Worm (Caenorhabditis elegans) whole organism, early embryonic: ENCODE results near the gene sru-29.

ENCODE experiments used
- B0310.2 ChIP-seq: sonication (generic microtip); optimal IDR thresholded peaks from 2 replicates; lab custom pipeline; 2016; ENCODE audit warnings: mild to moderate bottlenecking, missing genetic modification characterization, missing compliant biosample characterization
- F13C5.2 ChIP-seq: sonication (generic microtip); optimal IDR thresholded peaks from 2 replicates; lab custom pipeline; 2017; ENCODE audit warnings: mild to moderate bottlenecking, missing genetic modification characterization, inconsistent platforms, missing compliant biosample characterization
- aly-1 ChIP-seq: sonication (generic microtip); optimal IDR thresholded peaks from 2 replicates; lab custom pipeline; 2016; ENCODE audit warnings: missing genetic modification characterization, missing compliant biosample characterization
- ama-1 ChIP-seq: fragments of 150-350 bp; optimal IDR thresholded peaks from 2 replicates; lab custom pipeline; 2014
- ceh-13 ChIP-seq: fragments of 200-800 bp; sonication (Bioruptor generic); optimal IDR thresholded peaks from 2 replicates; lab custom pipeline; 2018; ENCODE audit warnings: mild to moderate bottlenecking, missing genetic modification characterization, missing compliant biosample characterization
- ceh-36 ChIP-seq: sonication (generic microtip); optimal IDR thresholded peaks from 2 replicates; lab custom pipeline; 2016; ENCODE audit warnings: missing genetic modification characterization, inconsistent platforms, missing compliant biosample characterization
- ets-7 ChIP-seq: sonication (generic microtip); optimal IDR thresholded peaks from 2 replicates; lab custom pipeline; 2016; ENCODE audit warnings: missing genotype, missing genetic modification characterization, missing compliant biosample characterization
- flt-1 ChIP-seq: fragments of 200-800 bp; sonication (Bioruptor generic); IDR thresholded peaks from 2 replicates; pipeline ENCODE4 v1.3.6; 2022; ENCODE audit warnings: missing genetic modification characterization, missing compliant biosample characterization
- hmbx-1 ChIP-seq: sonication (generic microtip); optimal IDR thresholded peaks from 2 replicates; lab custom pipeline; 2016; ENCODE audit warnings: mild to moderate bottlenecking, missing genetic modification characterization, missing compliant biosample characterization
- hmg-4 ChIP-seq: fragments of 200-800 bp; sonication (Bioruptor generic); optimal IDR thresholded peaks from 2 replicates; lab custom pipeline; 2018; ENCODE audit warnings: mild to moderate bottlenecking, missing genetic modification characterization, missing compliant biosample characterization
- hnd-1 ChIP-seq: sonication (generic microtip); optimal IDR thresholded peaks from 2 replicates; lab custom pipeline; 2016; ENCODE audit warnings: missing genetic modification characterization, missing compliant biosample characterization
- pes-1 ChIP-seq: fragments of 200-800 bp; sonication (Bioruptor generic); IDR thresholded peaks from 2 replicates; pipeline ENCODE4 v1.3.6; 2022; ENCODE audit warnings: missing genetic modification reagents, missing genetic modification characterization, missing compliant biosample characterization
- scrt-1 ChIP-seq: fragments of 200-800 bp; sonication (Bioruptor generic); IDR thresholded peaks from 2 replicates; pipeline ENCODE4 v1.3.6; 2022; ENCODE audit warnings: missing genetic modification characterization, missing compliant biosample characterization
- sea-1 ChIP-seq: fragments of 200-800 bp; sonication (Bioruptor generic); conservative IDR thresholded peaks from 2 replicates; pipeline ENCODE4 v1.3.6; 2022; ENCODE audit warnings: missing genetic modification characterization, missing compliant biosample characterization
- tbx-11 ChIP-seq: fragments of 200-800 bp; sonication (Bioruptor generic); IDR thresholded peaks from 2 replicates; pipeline ENCODE4 v1.3.6; 2022; ENCODE audit warnings: missing genetic modification characterization, missing compliant biosample characterization
- tbx-37 ChIP-seq: fragments of 200-800 bp; sonication (Bioruptor generic); conservative IDR thresholded peaks from 2 replicates; pipeline ENCODE4 v1.3.6; 2022; ENCODE audit warnings: missing genetic modification reagents, missing genetic modification characterization, missing compliant biosample characterization
- tra-4 ChIP-seq: sonication (generic microtip); optimal IDR thresholded peaks from 2 replicates; lab custom pipeline; 2017; ENCODE audit warnings: missing genetic modification characterization, missing compliant biosample characterization

The sru-29 gene

DNA sequence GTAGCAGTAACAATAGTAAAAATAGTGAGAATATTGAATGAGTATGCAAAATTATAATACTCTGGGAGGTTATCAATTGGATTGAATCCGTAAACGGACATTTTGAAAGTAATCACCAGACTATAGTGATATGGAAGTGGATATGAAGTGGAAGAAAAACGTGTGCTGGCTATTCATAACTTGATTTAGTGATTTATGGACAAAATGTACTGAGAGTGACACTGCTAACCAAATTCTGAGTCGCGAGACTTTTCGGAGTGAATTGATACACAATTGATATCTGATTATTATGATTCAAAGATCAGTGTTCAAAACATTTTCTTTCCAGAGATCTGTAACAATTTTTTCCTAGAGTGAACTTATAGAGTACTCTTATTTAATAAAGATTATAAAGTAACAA lies 24.7 kb downstream of the sru-29 start, which contains the start of gene sru-38:
Gene sru-38, minus strand, starts transcription at position 101 of the 400 bp plus-strand sequence.
- TF ChIP-seq hmg-4 (GFP tag; lab: Kevin White, UChicago) (no peak), ceh-13 (GFP tag; lab: Kevin White, UChicago) (no peak), aly-1 (no peak), hnd-1 (tag; lab: Kevin White, UChicago) (no peak), sea-1 (GFP tag; lab: Robert Waterston, UW) (no peak), ceh-36 (tag; lab: Kevin White, UChicago) (no peak), tra-4 (tag; lab: Kevin White, UChicago) (no peak), pes-1 (no peak), B0310.2 (no peak), tbx-37 (GFP tag; lab: Robert Waterston, UW) (no peak), ama-1 (lab: Kevin White, UChicago) (no peak)

DNA sequence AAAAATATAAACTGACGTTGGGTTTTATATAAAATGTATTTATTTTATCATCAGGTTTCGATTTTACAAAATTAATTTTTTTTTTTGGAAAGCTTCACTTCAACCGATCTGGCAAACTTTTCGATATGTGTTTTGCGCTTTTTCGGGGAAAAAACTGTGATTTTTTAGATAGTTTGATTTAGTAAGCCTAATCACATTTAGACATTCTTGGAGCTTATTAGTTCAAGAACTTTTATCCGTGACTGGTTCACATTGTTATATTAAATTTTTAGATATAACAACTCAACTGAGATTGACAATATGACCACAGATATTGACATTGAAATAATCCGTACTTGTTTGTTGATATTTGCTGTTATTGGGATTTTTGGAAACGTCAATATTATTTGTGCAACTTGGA lies 26.4 kb downstream of the sru-29 start, which contains the start of gene srsx-21:
Gene srsx-21, plus strand, starts transcription at position 301 of the 400 bp plus-strand sequence.
- TF ChIP-seq flt-1 (GFP tag; lab: Robert Waterston, UW) (no peak), ets-7 (tag; lab: Kevin White, UChicago) (no peak), ama-1 (lab: Kevin White, UChicago) (no peak), scrt-1 (no peak), F13C5.2 (tag; lab: Kevin White, UChicago) (no peak), tbx-11 (GFP tag; lab: Robert Waterston, UW) (no peak), tbx-37 (GFP tag; lab: Robert Waterston, UW) (no peak), hnd-1 (tag; lab: Kevin White, UChicago) (no peak), hmbx-1 (tag; lab: Kevin White, UChicago) (no peak), pes-1 (no peak)

DNA sequence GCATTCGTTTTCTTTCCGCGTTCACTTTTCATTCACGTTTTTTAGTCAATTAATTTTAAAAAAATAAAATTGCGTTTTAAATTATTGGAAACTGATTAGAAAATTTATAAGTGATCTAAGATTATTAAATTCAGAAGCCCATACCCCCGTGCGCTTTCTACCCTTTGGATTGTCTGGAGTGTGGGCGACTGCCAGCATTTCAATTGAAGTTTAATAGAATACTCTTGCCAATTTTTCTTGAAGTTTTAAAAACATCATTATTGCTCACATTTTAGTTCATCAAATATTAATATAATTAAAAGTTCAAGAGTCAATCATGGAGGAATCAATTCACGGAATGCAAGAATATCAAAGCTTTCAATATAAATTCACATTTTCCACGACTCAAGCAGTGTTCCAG lies 30.1 kb downstream of the sru-29 start, which contains the start of gene sru-36:
Gene sru-36, plus strand, starts transcription at position 301 of the 400 bp plus-strand sequence.
- TF ChIP-seq scrt-1 = no peak
- no peak for TF ChIP-seq tbx-11 (GFP tag; lab: Robert Waterston, UW)
- no peak for TF ChIP-seq B0310.2
- no peak for TF ChIP-seq ceh-13 (GFP tag; lab: Kevin White, UChicago)
- TF ChIP-seq ceh-36 (tag; lab: Kevin White, UChicago) = no peak
- no peak for TF ChIP-seq hmg-4 (GFP tag; lab: Kevin White, UChicago)
- TF ChIP-seq hmbx-1 (tag; lab: Kevin White, UChicago) = no peak
- TF ChIP-seq tra-4 (tag; lab: Kevin White, UChicago) = no peak
- TF ChIP-seq sea-1 (GFP tag; lab: Robert Waterston, UW) = no peak
- TF ChIP-seq aly-1 = no peak
- no peak for TF ChIP-seq ama-1 (lab: Kevin White, UChicago)
- no peak for TF ChIP-seq F13C5.2 (tag; lab: Kevin White, UChicago)
- no peak for TF ChIP-seq hnd-1 (tag; lab: Kevin White, UChicago)
- TF ChIP-seq ets-7 (tag; lab: Kevin White, UChicago) = no peak
- no peak for TF ChIP-seq tbx-37 (GFP tag; lab: Robert Waterston, UW)
- TF ChIP-seq flt-1 (GFP tag; lab: Robert Waterston, UW) = no peak

DNA sequence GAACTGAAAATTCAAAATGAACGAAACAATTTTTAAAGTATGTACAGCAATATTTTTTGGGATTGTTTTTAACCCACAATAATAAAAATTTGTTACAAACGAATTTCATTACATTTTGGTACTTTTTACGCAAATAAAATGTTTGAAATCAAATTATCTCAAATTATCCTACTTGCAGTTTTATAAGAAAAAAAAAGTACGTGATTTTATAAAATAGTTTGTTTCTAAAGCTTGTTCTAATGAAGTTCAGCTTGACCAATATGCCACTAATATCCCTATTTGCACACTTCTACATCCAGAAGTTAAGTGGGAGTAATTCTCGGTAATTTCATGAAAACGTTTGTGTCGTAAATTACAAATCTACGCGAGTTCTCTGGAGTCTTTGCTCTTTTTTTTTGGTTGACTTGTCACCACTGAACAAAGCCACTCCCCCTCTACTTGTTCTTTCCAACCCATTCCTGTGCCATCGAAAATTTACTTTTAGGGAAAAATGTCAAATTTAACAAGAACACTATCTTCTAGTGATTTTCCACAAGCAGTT lies 32.2 kb downstream of the sru-29 start, which contains the start of gene sru-8:
Gene sru-8, plus strand, starts transcription at position 491 of the 541 bp plus-strand sequence.
- TF ChIP-seq sea-1 (GFP tag; lab: Robert Waterston, UW) (no peak), F13C5.2 (tag; lab: Kevin White, UChicago) (no peak), ama-1 (lab: Kevin White, UChicago) (no peak), aly-1 (no peak), hnd-1 (tag; lab: Kevin White, UChicago) (no peak), pes-1 (no peak), B0310.2 (no peak), hmbx-1 (tag; lab: Kevin White, UChicago) (no peak), tbx-11 (GFP tag; lab: Robert Waterston, UW) (no peak), scrt-1 (no peak), ets-7 (tag; lab: Kevin White, UChicago) (no peak), flt-1 (GFP tag; lab: Robert Waterston, UW) (no peak), hmg-4 (GFP tag; lab: Kevin White, UChicago) (no peak), ceh-13 (GFP tag; lab: Kevin White, UChicago) (no peak), tra-4 (tag; lab: Kevin White, UChicago) (no peak)

DNA sequence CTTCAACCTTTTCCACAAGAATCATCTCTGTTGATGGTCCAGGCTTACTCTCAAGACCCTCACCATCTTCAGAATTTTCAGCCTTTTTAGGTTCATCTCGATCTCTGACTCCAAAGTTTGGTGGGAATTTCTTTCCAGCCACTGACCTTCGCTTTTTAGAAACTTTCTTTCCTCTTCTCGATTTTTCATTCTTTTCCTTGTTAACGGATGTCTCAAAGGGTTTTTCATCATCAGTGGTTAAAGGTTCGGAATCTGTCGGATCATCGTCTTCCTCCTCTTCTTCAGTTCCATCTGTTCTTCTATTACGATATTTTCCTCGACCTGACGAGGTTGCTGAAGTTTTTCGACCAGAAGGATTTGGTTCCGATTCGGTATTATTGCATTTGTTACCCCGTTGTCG lies 37.3 kb downstream of the sru-29 start:
- TF ChIP-seq tbx-37 (GFP tag; lab: Robert Waterston, UW) (no peak), B0310.2 (no peak), scrt-1 (no peak), hmg-4 (GFP tag; lab: Kevin White, UChicago) (no peak), tra-4 (tag; lab: Kevin White, UChicago) (no peak), aly-1 (no peak), ets-7 (tag; lab: Kevin White, UChicago) (no peak), tbx-11 (GFP tag; lab: Robert Waterston, UW) (no peak), ama-1 (lab: Kevin White, UChicago) (no peak), flt-1 (GFP tag; lab: Robert Waterston, UW) (no peak), ceh-13 (GFP tag; lab: Kevin White, UChicago) (no peak), pes-1 (no peak), sea-1 (GFP tag; lab: Robert Waterston, UW) (no peak), hmbx-1 (tag; lab: Kevin White, UChicago) (no peak), ceh-36 (tag; lab: Kevin White, UChicago) (no peak)

DNA sequence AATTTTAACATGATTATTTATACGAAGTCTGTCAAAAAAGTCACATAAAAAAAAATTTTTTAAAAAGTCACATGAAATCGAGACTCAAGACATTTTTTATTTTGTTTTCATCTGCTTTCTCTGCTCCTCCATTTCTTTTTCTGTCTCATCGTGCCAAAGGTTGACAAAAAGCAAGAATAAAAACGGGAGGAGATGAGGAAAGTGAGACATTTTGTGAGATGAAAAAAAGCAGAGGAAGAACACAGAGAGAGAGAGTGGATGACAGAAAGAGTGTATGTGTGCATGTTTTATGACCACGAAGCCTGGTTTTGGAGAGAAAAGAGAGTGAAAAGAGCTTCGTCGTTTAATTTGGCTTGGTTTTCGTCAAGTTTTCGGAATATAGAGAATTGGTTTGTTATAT lies 42.5 kb downstream of the sru-29 start:
- no peak for TF ChIP-seq tbx-11 (GFP tag; lab: Robert Waterston, UW)
